Worm (Caenorhabditis elegans) whole organism, L3 larva: ENCODE results near the gene nhr-212.

Source experiments
- ZK546.5 ChIP-seq: sonication (generic microtip); optimal IDR thresholded peaks from 2 replicates; lab custom pipeline; 2017; ENCODE audit warnings: missing biosample characterization, missing genetic modification characterization
- ama-1 ChIP-seq: fragments of 150-350 bp; optimal IDR thresholded peaks from 2 replicates; lab custom pipeline; 2018
- ceh-28 ChIP-seq: fragments of 150-350 bp; optimal IDR thresholded peaks from 2 replicates; lab custom pipeline; 2014; ENCODE audit warnings: missing biosample characterization, missing genetic modification reagents, missing genetic modification characterization
- ceh-82 ChIP-seq: fragments of 150-350 bp; optimal IDR thresholded peaks from 2 replicates; lab custom pipeline; 2014; ENCODE audit warnings: missing biosample characterization, missing genetic modification characterization
- ceh-9 ChIP-seq: sonication (generic microtip); optimal IDR thresholded peaks from 2 replicates; lab custom pipeline; 2018; ENCODE audit warnings: missing biosample characterization, missing genetic modification characterization
- daf-12 ChIP-seq: fragments of 150-350 bp; optimal IDR thresholded peaks from 2 replicates; lab custom pipeline; 2014; ENCODE audit warnings: missing biosample characterization, missing genetic modification reagents, missing genetic modification characterization
- egl-27 ChIP-seq: sonication (generic microtip); optimal IDR thresholded peaks from 4 replicates; lab custom pipeline; 2017; ENCODE audit warnings: missing biosample characterization, missing genetic modification reagents, missing genetic modification characterization
- egl-5 ChIP-seq: fragments of 150-350 bp; optimal IDR thresholded peaks from 2 replicates; lab custom pipeline; 2017; ENCODE audit warnings: missing biosample characterization, missing genetic modification reagents, missing genetic modification characterization, inconsistent platforms
- elt-1 ChIP-seq: fragments of 150-350 bp; optimal IDR thresholded peaks from 2 replicates; lab custom pipeline; 2014; ENCODE audit warnings: missing biosample characterization, missing genetic modification characterization
- elt-2 ChIP-seq: sonication (generic microtip); optimal IDR thresholded peaks from 2 replicates; lab custom pipeline; 2016; ENCODE audit warnings: missing genetic modification reagents, mild to moderate bottlenecking, missing genetic modification characterization, missing compliant biosample characterization
- elt-3 ChIP-seq, 3 experiments: fragments of 150-350 bp in 1 of 3; sonication (generic microtip) in 2 of 3; optimal IDR thresholded peaks; 2 replicates in 2 of 3; 4 replicates in 1 of 3; lab custom pipeline; 2014 to 2017; ENCODE audit warnings: missing biosample characterization in 3 of 3, missing genetic modification characterization in 3 of 3
- eor-1 ChIP-seq, 2 experiments: fragments of 150-350 bp; optimal IDR thresholded peaks; 2 replicates each; lab custom pipeline; 2014 to 2018; ENCODE audit warnings: missing biosample characterization in 2 of 2, missing genetic modification characterization in 2 of 2
- fkh-10 ChIP-seq: sonication (generic microtip); optimal IDR thresholded peaks from 2 replicates; lab custom pipeline; 2017; ENCODE audit warnings: missing biosample characterization, missing genetic modification reagents, missing genetic modification characterization
- fkh-2 ChIP-seq: fragments of 150-350 bp; optimal IDR thresholded peaks from 2 replicates; lab custom pipeline; 2014; ENCODE audit warnings: missing biosample characterization, missing genetic modification reagents, missing genetic modification characterization
- fos-1 ChIP-seq: fragments of 150-350 bp; optimal IDR thresholded peaks from 2 replicates; lab custom pipeline; 2014; ENCODE audit warnings: missing biosample characterization, missing genetic modification characterization
- lin-15B ChIP-seq: fragments of 150-350 bp; optimal IDR thresholded peaks from 2 replicates; lab custom pipeline; 2014; ENCODE audit warnings: missing biosample characterization, missing genetic modification characterization
- lin-39 ChIP-seq: fragments of 150-350 bp; optimal IDR thresholded peaks from 2 replicates; lab custom pipeline; 2018; ENCODE audit warnings: missing biosample characterization, missing genetic modification reagents, missing genetic modification characterization
- lsy-12 ChIP-seq: sonication (generic microtip); optimal IDR thresholded peaks from 2 replicates; lab custom pipeline; 2016; ENCODE audit warnings: mild to moderate bottlenecking, missing genetic modification characterization, missing compliant biosample characterization
- mdl-1 ChIP-seq: fragments of 150-350 bp; optimal IDR thresholded peaks from 2 replicates; lab custom pipeline; 2014; ENCODE audit warnings: missing biosample characterization, missing genetic modification characterization
- nfya-1 ChIP-seq: sonication (generic microtip); optimal IDR thresholded peaks from 2 replicates; lab custom pipeline; 2017; ENCODE audit warnings: missing genetic modification characterization, mild to moderate bottlenecking, missing compliant biosample characterization, antibody characterized with exemption, moderate library complexity; ENCODE audit not compliant: insufficient read depth
- nhr-12 ChIP-seq: fragments of 150-350 bp; optimal IDR thresholded peaks from 2 replicates; lab custom pipeline; 2014; ENCODE audit warnings: missing biosample characterization, missing genetic modification characterization
- nhr-23 ChIP-seq: fragments of 150-350 bp; optimal IDR thresholded peaks from 2 replicates; lab custom pipeline; 2014; ENCODE audit warnings: missing biosample characterization, missing genetic modification reagents, missing genetic modification characterization
- nhr-25 ChIP-seq: sonication (generic microtip); optimal IDR thresholded peaks from 2 replicates; lab custom pipeline; 2017; ENCODE audit warnings: missing biosample characterization, missing genetic modification characterization
- nhr-28 ChIP-seq: fragments of 150-350 bp; optimal IDR thresholded peaks from 2 replicates; lab custom pipeline; 2014; ENCODE audit warnings: missing biosample characterization, missing genetic modification characterization
- nhr-43 ChIP-seq: sonication (generic microtip); optimal IDR thresholded peaks from 2 replicates; lab custom pipeline; 2016; ENCODE audit warnings: mild to moderate bottlenecking, missing genetic modification characterization, missing compliant biosample characterization; ENCODE audit not compliant: poor library complexity, severe bottlenecking
- nhr-67 ChIP-seq: fragments of 150-350 bp; optimal IDR thresholded peaks from 2 replicates; lab custom pipeline; 2014; ENCODE audit warnings: missing biosample characterization, missing genetic modification characterization
- nhr-76 ChIP-seq: fragments of 150-350 bp; sonication (generic microtip); optimal IDR thresholded peaks from 5 replicates; lab custom pipeline; 2014; ENCODE audit warnings: missing biosample characterization, missing genetic modification characterization
- nhr-77 ChIP-seq: fragments of 150-350 bp; optimal IDR thresholded peaks from 2 replicates; lab custom pipeline; 2014; ENCODE audit warnings: missing biosample characterization, missing genetic modification characterization
- pha-4 ChIP-seq: fragments of 150-350 bp; optimal IDR thresholded peaks from 2 replicates; lab custom pipeline; 2014; ENCODE audit warnings: missing biosample characterization, missing genetic modification reagents, missing genetic modification characterization
- pqm-1 ChIP-seq: fragments of 150-350 bp; optimal IDR thresholded peaks from 2 replicates; lab custom pipeline; 2017; ENCODE audit warnings: missing biosample characterization, missing genetic modification characterization, inconsistent platforms
- skn-1 ChIP-seq: fragments of 150-350 bp; optimal IDR thresholded peaks from 2 replicates; lab custom pipeline; 2014; ENCODE audit warnings: missing biosample characterization, missing genetic modification characterization
- snpc-4 ChIP-seq: fragments of 150-350 bp; optimal IDR thresholded peaks from 2 replicates; lab custom pipeline; 2014; ENCODE audit warnings: missing biosample characterization, missing genetic modification characterization
- tbx-2 ChIP-seq: sonication (generic microtip); optimal IDR thresholded peaks from 2 replicates; lab custom pipeline; 2016; ENCODE audit warnings: mild to moderate bottlenecking, missing genetic modification characterization, missing compliant biosample characterization
- unc-39 ChIP-seq: sonication (generic microtip); optimal IDR thresholded peaks from 4 replicates; lab custom pipeline; 2017; ENCODE audit warnings: missing biosample characterization, missing genetic modification characterization
- zag-1 ChIP-seq: fragments of 150-350 bp; optimal IDR thresholded peaks from 2 replicates; lab custom pipeline; 2014; ENCODE audit warnings: missing biosample characterization, missing genetic modification characterization
- ztf-4 ChIP-seq: fragments of 150-350 bp; optimal IDR thresholded peaks from 2 replicates; lab custom pipeline; 2014; ENCODE audit warnings: missing biosample characterization, missing genetic modification characterization

nhr-212 gene

DNA sequence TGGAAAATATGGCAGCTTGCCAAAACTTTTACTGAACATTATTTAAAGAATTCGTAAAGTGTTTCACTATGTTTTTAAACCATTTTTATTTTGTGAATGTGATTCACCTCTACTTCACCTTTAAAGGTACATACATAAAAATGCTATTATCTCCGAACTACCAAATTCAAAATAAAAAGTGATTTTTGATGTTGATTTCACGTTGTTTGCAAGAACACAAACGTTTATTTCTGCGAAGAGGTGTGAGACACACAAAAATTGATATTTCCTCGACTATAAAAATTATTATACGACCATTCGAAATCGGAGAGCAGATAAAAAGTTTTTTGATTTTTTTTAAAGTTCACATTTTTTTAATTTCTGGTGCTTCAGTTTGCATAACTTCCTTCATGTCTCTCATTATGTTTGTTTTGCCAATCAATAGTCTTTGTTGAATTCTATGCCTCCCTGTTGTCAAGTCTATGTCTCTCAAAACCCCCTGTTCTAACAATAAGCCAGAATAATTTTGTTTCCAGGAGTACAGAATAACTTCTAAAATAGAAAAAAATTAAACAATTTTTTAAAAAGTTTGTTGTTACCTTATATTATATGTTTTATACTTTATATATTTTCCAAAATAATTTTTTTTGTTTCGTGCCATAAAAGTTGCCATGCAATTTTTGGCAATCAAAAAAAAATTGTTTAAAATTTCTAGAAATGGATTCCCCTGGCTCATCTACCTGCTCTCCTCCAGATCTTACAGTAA, 33.7 kb upstream of the nhr-212 start, which contains the start of gene nhr-123:
Gene nhr-123 (plus strand): TSS at position 695 of the 745 bp plus-strand sequence.
- TF ChIP-seq elt-2 (tag; lab: Kevin White, UChicago) (peak; percentile 35), ztf-4 (tag; lab: Kevin White, UChicago) (no peak), pha-4 (tag; lab: Kevin White, UChicago) (peak; percentile 27), unc-39 (tag; lab: Kevin White, UChicago) (no peak), fkh-10 (GFP tag; lab: Kevin White, UChicago) (no peak)
- TF ChIP-seq, all 47 proteins: peak for 2

DNA sequence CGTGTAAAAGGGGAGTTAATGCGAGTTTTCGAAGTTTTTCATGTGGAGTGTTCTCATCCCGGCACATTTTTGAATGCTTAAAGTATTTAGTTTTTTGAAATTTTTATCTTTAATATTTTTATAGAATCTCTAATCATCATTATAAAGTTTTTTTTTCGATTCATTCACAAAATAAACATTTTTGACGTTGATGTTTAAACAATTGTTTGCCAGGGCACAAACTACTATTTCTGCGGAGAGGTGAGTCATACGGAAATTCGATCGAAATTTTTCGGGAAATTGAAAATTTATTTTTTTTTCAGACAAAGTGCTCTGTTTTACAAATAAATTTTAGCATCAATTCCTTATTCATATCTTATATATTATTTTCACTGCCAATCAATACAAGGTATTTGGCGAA, 31.1 kb upstream of the nhr-212 start, which contains the start of gene nhr-98:
Gene nhr-98 (plus strand): TSS at position 301 of the 400 bp plus-strand sequence.
- peak; percentile 2 for TF ChIP-seq pha-4 (tag; lab: Kevin White, UChicago)
- no peak for TF ChIP-seq ama-1

ce11 chrV:457839-458238, 26.8 kb upstream of the nhr-212 start:
- TF ChIP-seq pha-4 (tag; lab: Kevin White, UChicago) = peak; percentile 45
- no peak for TF ChIP-seq nhr-76 (tag; lab: Kevin White, UChicago)
- peak; percentile 15 for TF ChIP-seq elt-2 (tag; lab: Kevin White, UChicago)

DNA sequence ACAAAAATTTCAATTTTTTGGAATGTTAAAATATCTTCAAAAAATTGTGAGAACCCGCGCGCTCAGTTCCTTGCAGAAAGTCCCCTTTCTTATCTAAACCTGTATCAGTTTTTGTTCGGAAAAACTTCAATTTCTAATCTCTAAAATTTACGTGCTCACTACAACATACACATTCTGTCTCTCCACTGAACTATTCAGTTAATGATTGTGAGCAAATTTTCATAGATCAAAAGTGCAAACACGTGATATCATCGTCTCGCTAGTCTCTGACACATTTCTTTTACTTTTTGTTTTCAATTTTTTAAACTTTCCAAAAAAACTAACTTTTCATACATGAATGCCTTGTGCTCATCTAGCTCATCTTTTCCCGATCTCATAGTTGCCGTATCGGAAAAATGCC, 25.2 kb upstream of the nhr-212 start, which contains the start of gene nhr-203:
Gene nhr-203 (plus strand): TSS at position 332 of the 400 bp plus-strand sequence.
- TF ChIP-seq egl-5 (tag; lab: Kevin White, UChicago) = no peak
- no peak for TF ChIP-seq lsy-12 (tag; lab: Kevin White, UChicago)
- TF ChIP-seq ceh-28 = no peak
- no peak for TF ChIP-seq nhr-25 (tag; lab: Kevin White, UChicago)
- no peak for TF ChIP-seq elt-1
- no peak for TF ChIP-seq daf-12 (tag; lab: Kevin White, UChicago)
- no peak for TF ChIP-seq tbx-2 (tag; lab: Kevin White, UChicago)
- TF ChIP-seq nhr-12 (tag; lab: Kevin White, UChicago) = no peak
- no peak for TF ChIP-seq nhr-28 (tag; lab: Kevin White, UChicago)
- TF ChIP-seq nhr-77 = no peak
- TF ChIP-seq nhr-43 (tag; lab: Kevin White, UChicago) = no peak
- TF ChIP-seq unc-39 (tag; lab: Kevin White, UChicago) = no peak
- TF ChIP-seq nhr-23 = no peak
- no peak for TF ChIP-seq lin-39 (tag; lab: Kevin White, UChicago)
- TF ChIP-seq pha-4 (tag; lab: Kevin White, UChicago) = peak; percentile 28
- TF ChIP-seq fkh-2 (tag; lab: Kevin White, UChicago) = no peak
- TF ChIP-seq pqm-1 (tag; lab: Kevin White, UChicago) = peak; percentile 97
- TF ChIP-seq snpc-4 (tag; lab: Kevin White, UChicago) = no peak
- no peak for TF ChIP-seq egl-27 (tag; lab: Kevin White, UChicago)
- no peak for TF ChIP-seq lin-15B (tag; lab: Kevin White, UChicago)
- peak; percentile 91 for TF ChIP-seq elt-2 (tag; lab: Kevin White, UChicago)
- no peak for TF ChIP-seq nfya-1 (tag; lab: Kevin White, UChicago)
- no peak for TF ChIP-seq ceh-82 (tag; lab: Kevin White, UChicago)
- TF ChIP-seq nhr-76 (tag; lab: Kevin White, UChicago) = no peak
- no peak for TF ChIP-seq fos-1
- no peak for TF ChIP-seq elt-3 (tag; optimal IDR thresholded peaks at IDR 0.05; lab: Kevin White, UChicago)
- no peak for TF ChIP-seq ceh-9
- no peak for TF ChIP-seq eor-1 (tag; optimal IDR thresholded peaks at IDR 0.05; lab: Kevin White, UChicago)
- no peak for TF ChIP-seq mdl-1 (tag; lab: Kevin White, UChicago)
- TF ChIP-seq skn-1 (tag; lab: Kevin White, UChicago) = peak; percentile 5
- no peak for TF ChIP-seq zag-1 (tag; lab: Kevin White, UChicago)
- no peak for TF ChIP-seq nhr-67
- no peak for TF ChIP-seq ZK546.5 (tag; lab: Kevin White, UChicago)
